Worm (Caenorhabditis elegans): ENCODE data around the gene Y110A2AL.6.

ce11 chrII:2843088-2843487 lies 1.7 kb upstream of the Y110A2AL.6 start, which contains the start of gene Y110A2AL.7:
- TF ChIP-seq W03F9.2 (tag; optimal IDR thresholded peaks at IDR 0.05) (no peak), dao-5 (tag; optimal IDR thresholded peaks at IDR 0.05) (no peak)
